Worm (Caenorhabditis elegans): ENCODE measurements around the gene ubxn-6.

DNA sequence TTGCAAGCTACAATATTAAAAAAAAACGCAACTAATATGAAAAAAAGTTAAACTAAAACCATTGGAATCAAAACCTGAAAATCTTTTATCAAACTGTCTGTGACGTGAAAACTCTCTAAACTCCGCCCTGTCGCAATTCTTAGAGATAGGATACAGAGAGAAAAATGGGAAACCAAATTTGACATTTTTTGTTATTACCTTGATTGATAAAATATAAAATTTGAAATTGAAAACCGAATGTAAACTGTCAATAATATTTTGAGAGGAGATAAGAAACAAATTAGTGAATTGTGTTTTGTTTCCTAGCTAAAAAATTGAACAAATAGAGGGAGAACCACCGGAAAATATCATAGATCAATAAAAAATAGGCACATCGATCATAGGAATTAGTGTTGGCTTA lies 12.5 kb upstream of the ubxn-6 start:
- no peak for TF ChIP-seq mdl-1 (tag; optimal IDR thresholded peaks at IDR 0.05)
- TF ChIP-seq ceh-82 (tag; optimal IDR thresholded peaks at IDR 0.05): no peak
- TF ChIP-seq unc-130 (GFP tag; optimal IDR thresholded peaks at IDR 0.05): no peak
- no peak for TF ChIP-seq snpc-4 (tag; optimal IDR thresholded peaks at IDR 0.05)
- no peak for TF ChIP-seq mep-1 (tag; optimal IDR thresholded peaks at IDR 0.05)
- no peak for TF ChIP-seq mxl-2 (GFP tag; conservative IDR thresholded peaks at IDR 0.05)
- no peak for TF ChIP-seq nhr-76 (tag; optimal IDR thresholded peaks at IDR 0.05)
- TF ChIP-seq nhr-6 (tag; optimal IDR thresholded peaks at IDR 0.05): no peak

Data from whole organism, L4 larva.